Fruit fly (Drosophila melanogaster) whole organism, embryonic: ENCODE results near the gene Doc2.

Experiments used
- BEAF-32 ChIP-seq: fragments of 200-800 bp; sonication (Bioruptor generic); optimal IDR thresholded peaks from 3 replicates; lab custom pipeline; 2017; ENCODE audit warnings: missing biosample characterization, missing genetic modification characterization, mild to moderate bottlenecking, moderate library complexity, missing genetic modification reagents
- CG10274 ChIP-seq: fragments of 200-800 bp; sonication (Bioruptor generic); optimal IDR thresholded peaks from 3 replicates; lab custom pipeline; 2017; ENCODE audit warnings: missing biosample characterization, mild to moderate bottlenecking, missing genetic modification characterization
- CG12071 ChIP-seq: fragments of 200-800 bp; sonication (Bioruptor generic); optimal IDR thresholded peaks from 3 replicates; lab custom pipeline; 2018; ENCODE audit warnings: missing biosample characterization, mild to moderate bottlenecking, missing genetic modification characterization
- CG12744 ChIP-seq: fragments of 200-800 bp; sonication (Bioruptor generic); optimal IDR thresholded peaks from 2 replicates; lab custom pipeline; 2016; ENCODE audit warnings: missing biosample characterization, missing genetic modification characterization
- CG16813 ChIP-seq: fragments of 200-800 bp; sonication (Bioruptor generic); IDR thresholded peaks from 3 replicates; pipeline ENCODE4 v1.3.6; 2022; ENCODE audit warnings: missing biosample characterization, missing genetic modification characterization; ENCODE audit not compliant: partially characterized antibody
- CG17568 ChIP-seq: fragments of 200-800 bp; sonication (Bioruptor generic); optimal IDR thresholded peaks from 2 replicates; lab custom pipeline; 2018; ENCODE audit warnings: missing biosample characterization, mild to moderate bottlenecking, missing genetic modification characterization, moderate library complexity
- CG17829 ChIP-seq: fragments of 200-800 bp; optimal IDR thresholded peaks from 2 replicates; lab custom pipeline; 2019; ENCODE audit warnings: missing biosample characterization, mild to moderate bottlenecking, missing genetic modification characterization, moderate library complexity
- CG1832 ChIP-seq: fragments of 200-800 bp; sonication (Bioruptor generic); optimal IDR thresholded peaks from 2 replicates; lab custom pipeline; 2017; ENCODE audit warnings: missing biosample characterization, mild to moderate bottlenecking, missing genetic modification characterization, inconsistent platforms
- CG2202 ChIP-seq: fragments of 200-800 bp; sonication (Bioruptor generic); optimal IDR thresholded peaks from 2 replicates; lab custom pipeline; 2018; ENCODE audit warnings: missing biosample characterization, mild to moderate bottlenecking, missing genetic modification characterization
- CG2712 ChIP-seq: fragments of 200-800 bp; optimal IDR thresholded peaks from 3 replicates; lab custom pipeline; 2019; ENCODE audit warnings: missing biosample characterization, mild to moderate bottlenecking, missing genetic modification characterization, moderate library complexity
- CG3065 ChIP-seq: fragments of 200-800 bp; sonication (Bioruptor generic); optimal IDR thresholded peaks from 2 replicates; lab custom pipeline; 2016; ENCODE audit warnings: missing biosample characterization, missing genetic modification characterization
- CG3163 ChIP-seq: fragments of 200-800 bp; sonication (Bioruptor generic); optimal IDR thresholded peaks from 3 replicates; lab custom pipeline; 2016; ENCODE audit warnings: missing biosample characterization, missing genetic modification characterization
- CG32767 ChIP-seq: fragments of 200-800 bp; sonication (Bioruptor generic); IDR thresholded peaks from 2 replicates; pipeline ENCODE4 v1.3.6; 2022; ENCODE audit warnings: missing biosample characterization, missing genetic modification characterization
- CG34224 ChIP-seq: fragments of 200-800 bp; sonication (Bioruptor generic); IDR thresholded peaks from 3 replicates; pipeline ENCODE4 v1.3.6; 2022; ENCODE audit warnings: missing biosample characterization, missing genetic modification characterization; ENCODE audit not compliant: partially characterized antibody
- CG3838 ChIP-seq: fragments of 200-800 bp; sonication (Bioruptor generic); optimal IDR thresholded peaks from 3 replicates; lab custom pipeline; 2016; ENCODE audit warnings: missing biosample characterization, missing genetic modification characterization
- CG6272 ChIP-seq: fragments of 200-800 bp; sonication (Bioruptor generic); IDR thresholded peaks from 2 replicates; pipeline ENCODE4 v1.3.6; 2022; ENCODE audit warnings: missing biosample characterization, missing genetic modification characterization
- CG7556 ChIP-seq: fragments of 200-800 bp; sonication (Bioruptor generic); optimal IDR thresholded peaks from 2 replicates; lab custom pipeline; 2017; ENCODE audit warnings: missing biosample characterization, mild to moderate bottlenecking, missing genetic modification characterization
- CG8478 ChIP-seq: fragments of >200 bp; optimal IDR thresholded peaks from 2 replicates; lab custom pipeline; 2018
- Dll ChIP-seq: fragments of 200-800 bp; sonication (Bioruptor generic); IDR thresholded peaks from 4 replicates; pipeline ENCODE4 v1.3.6; 2022; ENCODE audit warnings: missing biosample characterization, missing genetic modification characterization; ENCODE audit not compliant: partially characterized antibody
- Elba2 ChIP-seq: fragments of 200-800 bp; sonication (Bioruptor generic); optimal IDR thresholded peaks from 3 replicates; lab custom pipeline; 2016; ENCODE audit warnings: missing biosample characterization, missing genetic modification characterization
- GATAe ChIP-seq: fragments of 200-800 bp; sonication (Bioruptor generic); conservative IDR thresholded peaks from 2 replicates; pipeline ENCODE4 v1.3.6; 2022; ENCODE audit warnings: missing biosample characterization, missing genetic modification characterization
- HLH4C ChIP-seq: fragments of 200-800 bp; sonication (Bioruptor generic); IDR thresholded peaks from 3 replicates; pipeline ENCODE4 v1.3.6; 2022; ENCODE audit warnings: missing biosample characterization, missing genetic modification characterization; ENCODE audit not compliant: partially characterized antibody
- Hand ChIP-seq: fragments of 200-800 bp; sonication (Bioruptor generic); optimal IDR thresholded peaks from 2 replicates; lab custom pipeline; 2017; ENCODE audit warnings: mild to moderate bottlenecking, missing biosample characterization, missing genetic modification reagents, missing genetic modification characterization
- Jarid2 ChIP-seq: fragments of 200-800 bp; sonication (Bioruptor generic); optimal IDR thresholded peaks from 3 replicates; lab custom pipeline; 2017; ENCODE audit warnings: mild to moderate bottlenecking, missing biosample characterization, missing genetic modification reagents, missing genetic modification characterization
- MESR4 ChIP-seq: fragments of 200-800 bp; sonication (Bioruptor generic); optimal IDR thresholded peaks from 2 replicates; lab custom pipeline; 2018; ENCODE audit warnings: missing biosample characterization, mild to moderate bottlenecking, missing genetic modification characterization, moderate library complexity
- MTF-1 ChIP-seq: fragments of 200-800 bp; sonication (Bioruptor generic); optimal IDR thresholded peaks from 2 replicates; lab custom pipeline; 2018; ENCODE audit warnings: missing biosample characterization, mild to moderate bottlenecking, missing genetic modification characterization, borderline replicate concordance
- Med ChIP-seq: fragments of 200-800 bp; sonication (Bioruptor generic); peaks from one replicate; lab custom pipeline; 2016; ENCODE audit warnings: missing biosample characterization, missing genetic modification characterization, mild to moderate bottlenecking, inconsistent platforms, moderate library complexity
- Meics ChIP-seq: fragments of 200-800 bp; sonication (Bioruptor generic); optimal IDR thresholded peaks from 2 replicates; lab custom pipeline; 2017; ENCODE audit warnings: missing biosample characterization, mild to moderate bottlenecking, missing genetic modification characterization
- NC2α ChIP-seq: fragments of 200-800 bp; sonication (Bioruptor generic); optimal IDR thresholded peaks from 2 replicates; lab custom pipeline; 2016; ENCODE audit warnings: missing biosample characterization, missing genetic modification characterization
- Nf-YB ChIP-seq: fragments of 200-800 bp; sonication (Bioruptor generic); optimal IDR thresholded peaks from 3 replicates; lab custom pipeline; 2019; ENCODE audit warnings: missing biosample characterization, mild to moderate bottlenecking, missing genetic modification characterization, moderate library complexity
- Scr ChIP-seq: fragments of 200-800 bp; sonication (Bioruptor generic); IDR thresholded peaks from 2 replicates; pipeline ENCODE4 v1.3.6; 2022; ENCODE audit warnings: missing biosample characterization, missing genetic modification characterization; ENCODE audit not compliant: partially characterized antibody
- Sry-β ChIP-seq: fragments of 200-800 bp; sonication (Bioruptor generic); optimal IDR thresholded peaks from 2 replicates; lab custom pipeline; 2018; ENCODE audit warnings: missing biosample characterization, mild to moderate bottlenecking, missing genetic modification characterization, moderate library complexity
- TFAM ChIP-seq: fragments of 200-800 bp; sonication (Bioruptor generic); optimal IDR thresholded peaks from 2 replicates; lab custom pipeline; 2017; ENCODE audit warnings: missing biosample characterization, missing genetic modification characterization, inconsistent platforms
- Usf ChIP-seq: fragments of 200-800 bp; sonication (Bioruptor generic); optimal IDR thresholded peaks from 2 replicates; lab custom pipeline; 2017; ENCODE audit warnings: missing genotype, missing biosample characterization, missing genetic modification characterization
- ab ChIP-seq: fragments of 200-800 bp; sonication (Bioruptor generic); optimal IDR thresholded peaks from 2 replicates; lab custom pipeline; 2016; ENCODE audit warnings: missing biosample characterization, missing genetic modification characterization
- az2 ChIP-seq: fragments of 200-800 bp; sonication (Bioruptor generic); optimal IDR thresholded peaks from 3 replicates; lab custom pipeline; 2016; ENCODE audit warnings: missing biosample characterization, missing genetic modification characterization
- cg ChIP-seq: fragments of 200-800 bp; sonication (Bioruptor generic); optimal IDR thresholded peaks from 3 replicates; lab custom pipeline; 2019; ENCODE audit warnings: missing biosample characterization, mild to moderate bottlenecking, missing genetic modification characterization, moderate library complexity
- ci ChIP-seq: fragments of 200-800 bp; sonication (Bioruptor generic); IDR thresholded peaks from 3 replicates; pipeline ENCODE4 v1.3.6; 2022; ENCODE audit warnings: missing biosample characterization, missing genetic modification characterization
- crol ChIP-seq: fragments of 200-800 bp; sonication (Bioruptor generic); IDR thresholded peaks from 2 replicates; pipeline ENCODE4 v1.3.6; 2022; ENCODE audit warnings: missing biosample characterization, missing genetic modification characterization
- danr ChIP-seq: fragments of 200-800 bp; sonication (Bioruptor generic); IDR thresholded peaks from 2 replicates; pipeline ENCODE4 v1.3.6; 2022; ENCODE audit warnings: missing biosample characterization, missing genetic modification characterization
- dati ChIP-seq: fragments of 200-800 bp; sonication (Bioruptor generic); IDR thresholded peaks from 2 replicates; pipeline ENCODE4 v1.3.6; 2022; ENCODE audit warnings: missing biosample characterization, missing genetic modification characterization
- eve ChIP-seq, 2 experiments: fragments of >200 bp; optimal IDR thresholded peaks; 2 replicates each; lab custom pipeline; 2017; ENCODE audit warnings: missing biosample characterization in 2 of 2, missing genetic modification characterization in 2 of 2
- fd102C ChIP-seq: fragments of 200-800 bp; sonication (Bioruptor generic); optimal IDR thresholded peaks from 2 replicates; lab custom pipeline; 2018; ENCODE audit warnings: missing biosample characterization, mild to moderate bottlenecking, missing genetic modification characterization, moderate library complexity
- fru ChIP-seq: fragments of >200 bp; optimal IDR thresholded peaks from 2 replicates; lab custom pipeline; 2017
- grn ChIP-seq: fragments of 200-800 bp; sonication (Bioruptor generic); optimal IDR thresholded peaks from 3 replicates; lab custom pipeline; 2017; ENCODE audit warnings: missing biosample characterization, missing genetic modification characterization
- gro ChIP-seq: fragments of 200-800 bp; sonication (Bioruptor generic); optimal IDR thresholded peaks from 2 replicates; lab custom pipeline; 2016; ENCODE audit warnings: missing biosample characterization, missing genetic modification characterization
- h ChIP-seq: fragments of >200 bp; optimal IDR thresholded peaks from 2 replicates; lab custom pipeline; 2017
- phol ChIP-seq: fragments of 200-800 bp; sonication (Bioruptor generic); optimal IDR thresholded peaks from 3 replicates; lab custom pipeline; 2018; ENCODE audit warnings: missing biosample characterization, mild to moderate bottlenecking, missing genetic modification characterization, moderate library complexity
- repo ChIP-seq: fragments of 200-800 bp; sonication (Bioruptor generic); optimal IDR thresholded peaks from 2 replicates; lab custom pipeline; 2016; ENCODE audit warnings: missing biosample characterization, missing genetic modification characterization
- sens ChIP-seq: fragments of 200-800 bp; sonication (Bioruptor generic); peaks from one replicate; lab custom pipeline; 2016; ENCODE audit warnings: missing biosample characterization, missing genetic modification characterization
- so ChIP-seq: fragments of 200-800 bp; sonication (Bioruptor generic); IDR thresholded peaks from 3 replicates; pipeline ENCODE4 v1.3.6; 2022; ENCODE audit warnings: missing biosample characterization, missing genetic modification characterization

The Doc2 gene

dm6 chr3L:9004788-9005246, 14.2 kb downstream of the Doc2 start, which contains the start of gene Doc3 (continued):
- TF ChIP-seq Meics (GFP tag; lab: Kevin White, UChicago), result no peak
- TF ChIP-seq gro (GFP tag; lab: Kevin White, UChicago), result no peak
- TF ChIP-seq danr (GFP tag; lab: Robert Waterston, UW), result no peak
- no peak for TF ChIP-seq MTF-1 (GFP tag; lab: Kevin White, UChicago)
- 0 out of 3 replicates have a peak, but pooled peaks have one; percentile 24 for TF ChIP-seq so (GFP tag; lab: Robert Waterston, UW)
- TF ChIP-seq CG12744 (GFP tag; lab: Kevin White, UChicago), result no peak
- TF ChIP-seq eve (GFP tag; optimal IDR thresholded peaks at IDR 0.05; lab: Kevin White, UChicago), result no peak
- TF ChIP-seq NC2α (GFP tag; lab: Kevin White, UChicago), result no peak
- TF ChIP-seq CG16813 (GFP tag; lab: Robert Waterston, UW), result no peak
- peak; percentile 25 for TF ChIP-seq CG8478
- no peak for TF ChIP-seq repo (GFP tag; lab: Kevin White, UChicago)
- no peak for TF ChIP-seq fru (lab: Kevin White, UChicago)
- peak; percentile 82 for TF ChIP-seq GATAe (GFP tag; lab: Robert Waterston, UW)
- TF ChIP-seq phol (tag; lab: Kevin White, UChicago), result peak; percentile 82
- no peak for TF ChIP-seq MESR4
- TF ChIP-seq CG17568, result no peak
- peak; percentile 35; the same call in 1 of the 2 replicates for TF ChIP-seq Scr (GFP tag; lab: Robert Waterston, UW)
- TF ChIP-seq CG32767 (GFP tag; lab: Robert Waterston, UW), result peak; percentile 38; the same call in 1 of the 2 replicates
- peak; percentile 67 for TF ChIP-seq Med
- no peak for TF ChIP-seq CG3163 (GFP tag; lab: Kevin White, UChicago)
- no peak for TF ChIP-seq az2 (GFP tag; lab: Kevin White, UChicago)
- no peak for TF ChIP-seq CG7556 (GFP tag; lab: Kevin White, UChicago)
- TF ChIP-seq fd102C (GFP tag; lab: Kevin White, UChicago), result no peak
- TF ChIP-seq Sry-β, result no peak
- TF ChIP-seq CG10274 (GFP tag; lab: Kevin White, UChicago), result no peak
- TF ChIP-seq Nf-YB (GFP tag; lab: Kevin White, UChicago), result peak; percentile 100
- 0 out of 3 replicates have a peak, but pooled peaks have one; percentile 41 for TF ChIP-seq HLH4C (GFP tag; lab: Robert Waterston, UW)
- peak; percentile 39; the same call in 1 of the 3 replicates for TF ChIP-seq ci (GFP tag; lab: Robert Waterston, UW)
- no peak for TF ChIP-seq dati (GFP tag; lab: Robert Waterston, UW)
- peak; percentile 60 for TF ChIP-seq cg
- TF ChIP-seq ab (GFP tag; lab: Kevin White, UChicago), result no peak
- TF ChIP-seq BEAF-32 (GFP tag; lab: Kevin White, UChicago), result no peak
- TF ChIP-seq CG12071 (GFP tag; lab: Kevin White, UChicago), result no peak
- TF ChIP-seq CG34224 (GFP tag; lab: Robert Waterston, UW), result 0 out of 3 replicates have a peak, but pooled peaks have one; percentile 17
- 0 out of 4 replicates have a peak, but pooled peaks have one; percentile 44 for TF ChIP-seq Dll (GFP tag; lab: Robert Waterston, UW)
- TF ChIP-seq Elba2, result no peak
- peak; percentile 75 for TF ChIP-seq grn (GFP tag; lab: Kevin White, UChicago)
- no peak for TF ChIP-seq h
- TF ChIP-seq Hand (GFP tag; lab: Kevin White, UChicago), result no peak
- no peak for TF ChIP-seq CG6272 (GFP tag; lab: Robert Waterston, UW)
- peak; percentile 69 for TF ChIP-seq sens
- TF ChIP-seq CG1832 (GFP tag; lab: Kevin White, UChicago), result peak; percentile 92
- no peak for TF ChIP-seq CG2202 (tag; lab: Kevin White, UChicago)
- TF ChIP-seq CG17829, result peak; percentile 68
- TF ChIP-seq TFAM (GFP tag; lab: Kevin White, UChicago), result no peak
- TF ChIP-seq CG3065 (GFP tag; lab: Kevin White, UChicago), result no peak
- TF ChIP-seq crol, result peak; percentile 90
- TF ChIP-seq Jarid2 (GFP tag; lab: Kevin White, UChicago), result peak; percentile 44
- TF ChIP-seq CG3838 (GFP tag; lab: Kevin White, UChicago), result no peak
- TF ChIP-seq Usf (GFP tag; lab: Kevin White, UChicago), result no peak
- no peak for TF ChIP-seq CG2712 (tag; lab: Kevin White, UChicago)
